Fruit fly (Drosophila melanogaster): ENCODE data around the gene CG6059.

Gene CG6059

DNA sequence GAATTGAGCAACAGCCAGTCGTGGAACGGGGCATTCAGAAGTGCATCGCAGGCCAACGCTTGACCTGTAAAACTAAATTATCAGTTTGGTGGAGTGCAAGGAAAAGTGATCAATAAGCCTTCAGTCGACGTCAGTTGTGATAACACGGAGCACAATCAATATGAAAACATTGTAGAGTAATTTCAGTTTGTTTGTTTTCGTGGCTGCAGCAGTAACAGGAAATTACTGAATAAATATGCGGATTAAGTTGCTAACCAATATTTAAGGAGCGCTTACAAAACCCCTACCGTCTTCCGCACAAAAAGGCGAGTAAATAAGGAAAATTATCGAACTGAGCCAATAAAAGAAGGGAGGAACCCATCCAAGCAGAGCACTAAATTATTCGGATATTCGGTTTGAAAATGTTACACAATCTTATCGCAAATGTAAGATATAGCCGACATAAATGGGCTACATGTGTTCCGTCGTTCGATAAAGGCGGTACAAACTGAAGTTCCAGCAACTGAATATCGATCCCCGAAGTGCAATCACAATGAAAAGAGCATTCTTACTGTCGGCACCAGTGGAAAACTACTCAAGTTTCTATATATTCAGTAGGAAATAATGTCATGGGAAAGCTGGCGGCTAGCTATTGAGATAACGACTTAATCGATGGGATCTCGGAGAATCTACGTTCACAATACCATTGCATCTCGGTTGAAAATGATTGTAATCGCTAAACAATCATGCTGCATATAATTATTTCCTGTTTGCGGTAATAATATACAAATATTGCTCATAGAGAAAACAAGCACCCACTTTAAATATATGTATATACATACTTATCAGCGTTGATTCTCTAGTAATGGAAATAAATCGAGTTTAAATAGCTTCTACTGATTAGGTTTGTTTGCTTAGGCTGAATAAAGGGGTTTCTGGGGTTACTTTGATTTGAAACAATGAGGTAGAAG, 11.5 kb upstream of the CG6059 start:
- no peak for TF ChIP-seq N (GFP tag; optimal IDR thresholded peaks at IDR 0.05)
- TF ChIP-seq tai (GFP tag; optimal IDR thresholded peaks at IDR 0.05) = no peak
- TF ChIP-seq Sp1 (GFP tag; optimal IDR thresholded peaks at IDR 0.05) = peak; percentile 26
- TF ChIP-seq CG32264 (GFP tag; optimal IDR thresholded peaks at IDR 0.05) = no peak
- no peak for TF ChIP-seq CrebA (GFP tag; optimal IDR thresholded peaks at IDR 0.05; ENCODE audit: borderline replicate concordance)
- TF ChIP-seq Rel (GFP tag; optimal IDR thresholded peaks at IDR 0.05) = no peak
- no peak for TF ChIP-seq Rel (tag; optimal IDR thresholded peaks at IDR 0.05)
- TF ChIP-seq foxo (GFP tag; optimal IDR thresholded peaks at IDR 0.05) = peak in 1 of 2 experiments; percentile 27
- TF ChIP-seq woc (GFP tag; optimal IDR thresholded peaks at IDR 0.05) = no peak
- TF ChIP-seq sage (GFP tag; optimal IDR thresholded peaks at IDR 0.05) = no peak
- TF ChIP-seq brk (GFP tag; optimal IDR thresholded peaks at IDR 0.05) = no peak
- peak; percentile 38 for TF ChIP-seq fru (GFP tag; optimal IDR thresholded peaks at IDR 0.05)
- no peak for TF ChIP-seq Abd-B (GFP tag; optimal IDR thresholded peaks at IDR 0.05)
- TF ChIP-seq Hr78 (GFP tag; optimal IDR thresholded peaks at IDR 0.05) = no peak
- TF ChIP-seq br (GFP tag; optimal IDR thresholded peaks at IDR 0.05) = peak; percentile 51
- TF ChIP-seq dl (GFP tag; optimal IDR thresholded peaks at IDR 0.05; ENCODE audit: insufficient read depth in 1 of 2, partially characterized antibody in 2 of 2) = no peak
- TF ChIP-seq dsf (GFP tag; optimal IDR thresholded peaks at IDR 0.05; ENCODE audit: borderline replicate concordance) = no peak
- no peak for TF ChIP-seq sv (GFP tag; optimal IDR thresholded peaks at IDR 0.05)
- TF ChIP-seq usp (GFP tag; optimal IDR thresholded peaks at IDR 0.05) = no peak
- TF ChIP-seq pan (optimal IDR thresholded peaks at IDR 0.05) = no peak
- TF ChIP-seq Dif (GFP tag; optimal IDR thresholded peaks at IDR 0.05; ENCODE audit: partially characterized antibody) = no peak
- TF ChIP-seq OdsH (GFP tag; optimal IDR thresholded peaks at IDR 0.05) = peak; percentile 62
- peak; percentile 36 for TF ChIP-seq h (GFP tag; optimal IDR thresholded peaks at IDR 0.05)
- TF ChIP-seq rgr (GFP tag; optimal IDR thresholded peaks at IDR 0.05) = peak; percentile 55
- no peak for TF ChIP-seq Mio (GFP tag; optimal IDR thresholded peaks at IDR 0.05)
- TF ChIP-seq jim (GFP tag; optimal IDR thresholded peaks at IDR 0.05) = no peak
- peak; percentile 30 for TF ChIP-seq psq (GFP tag; optimal IDR thresholded peaks at IDR 0.05)
- no peak for TF ChIP-seq lola (GFP tag; optimal IDR thresholded peaks at IDR 0.05)
- no peak for TF ChIP-seq Jra (GFP tag; optimal IDR thresholded peaks at IDR 0.05)
- TF ChIP-seq ey (GFP tag; optimal IDR thresholded peaks at IDR 0.05) = peak; percentile 4
- TF ChIP-seq Dfd (GFP tag; optimal IDR thresholded peaks at IDR 0.05) = no peak
- TF ChIP-seq HLH106 (tag; optimal IDR thresholded peaks at IDR 0.05) = no peak
- TF ChIP-seq dmrt93B (GFP tag; optimal IDR thresholded peaks at IDR 0.05) = peak; percentile 11
- no peak for TF ChIP-seq GATAd (GFP tag; optimal IDR thresholded peaks at IDR 0.05)
- no peak for TF ChIP-seq Myc (optimal IDR thresholded peaks at IDR 0.05)
- TF ChIP-seq Vsx2 (GFP tag; optimal IDR thresholded peaks at IDR 0.05; ENCODE audit: partially characterized antibody) = no peak
- no peak for TF ChIP-seq Hr83 (GFP tag; optimal IDR thresholded peaks at IDR 0.05; ENCODE audit: poor library complexity, severe bottlenecking)
- no peak for TF ChIP-seq CG9705 (GFP tag; optimal IDR thresholded peaks at IDR 0.05)
- peak; percentile 37 for TF ChIP-seq Hnf4 (GFP tag; optimal IDR thresholded peaks at IDR 0.05)

DNA sequence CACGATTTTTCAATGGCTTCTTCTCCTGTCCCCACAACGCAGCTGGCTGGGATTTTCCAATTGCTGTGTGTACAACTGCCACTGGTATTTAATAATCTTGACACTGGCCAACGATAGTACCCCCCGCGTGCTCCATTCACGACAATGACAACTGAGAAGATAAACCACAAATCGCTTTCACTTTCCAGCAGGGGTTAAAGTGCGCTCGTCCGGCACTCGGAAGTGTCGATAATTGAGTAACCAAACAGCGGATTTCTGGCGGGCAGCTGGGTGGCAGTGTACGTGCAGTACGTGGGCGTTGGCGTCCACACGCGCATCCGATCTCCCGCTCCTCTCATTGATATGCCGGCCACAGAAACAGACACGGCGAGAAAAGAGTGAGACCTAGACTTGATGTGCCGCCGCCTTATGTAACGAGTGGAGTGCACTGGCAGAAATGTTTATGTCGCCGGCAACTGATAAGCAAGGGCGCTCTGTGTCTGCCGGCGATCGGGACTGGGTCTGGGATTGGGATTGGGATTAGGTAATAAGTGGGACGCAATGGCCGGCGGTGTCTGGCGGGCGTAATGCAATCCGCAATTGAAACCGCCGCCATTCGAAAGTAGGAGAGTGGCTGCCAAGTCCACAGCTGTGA, 10.4 kb upstream of the CG6059 start:
- TF ChIP-seq psq (GFP tag; optimal IDR thresholded peaks at IDR 0.05) = no peak
- no peak for TF ChIP-seq sv (GFP tag; optimal IDR thresholded peaks at IDR 0.05)
- TF ChIP-seq Sp1 (GFP tag; optimal IDR thresholded peaks at IDR 0.05) = no peak
- TF ChIP-seq Hr78 (GFP tag; optimal IDR thresholded peaks at IDR 0.05) = no peak
- TF ChIP-seq OdsH (GFP tag; optimal IDR thresholded peaks at IDR 0.05) = no peak
- no peak for TF ChIP-seq ey (GFP tag; optimal IDR thresholded peaks at IDR 0.05)
- no peak for TF ChIP-seq foxo (GFP tag; optimal IDR thresholded peaks at IDR 0.05)
- TF ChIP-seq HLH106 (tag; optimal IDR thresholded peaks at IDR 0.05) = no peak
- TF ChIP-seq sage (GFP tag; optimal IDR thresholded peaks at IDR 0.05) = no peak
- TF ChIP-seq Dif (GFP tag; optimal IDR thresholded peaks at IDR 0.05; ENCODE audit: partially characterized antibody) = no peak
- no peak for TF ChIP-seq Mio (GFP tag; optimal IDR thresholded peaks at IDR 0.05)

Measured in whole organism, wandering third instar larva.